Worm (Caenorhabditis elegans) whole organism, late embryonic: ENCODE measurements around the gene acr-23.

ENCODE experiments used
- T23F11.4 ChIP-seq: fragments of 200-800 bp; sonication (Bioruptor generic); optimal IDR thresholded peaks from 2 replicates; lab custom pipeline; 2018; ENCODE audit warnings: mild to moderate bottlenecking, missing genetic modification characterization, missing compliant biosample characterization
- Y22D7AL.16 ChIP-seq: sonication (generic microtip); optimal IDR thresholded peaks from 2 replicates; lab custom pipeline; 2016; ENCODE audit warnings: missing genetic modification characterization, missing compliant biosample characterization
- ahr-1 ChIP-seq: sonication (generic microtip); optimal IDR thresholded peaks from 2 replicates; lab custom pipeline; 2016; ENCODE audit warnings: missing genetic modification characterization, missing compliant biosample characterization
- ceh-14 ChIP-seq: sonication (generic microtip); optimal IDR thresholded peaks from 2 replicates; lab custom pipeline; 2016; ENCODE audit warnings: missing genotype, missing genetic modification characterization, missing compliant biosample characterization
- ceh-2 ChIP-seq: sonication (generic microtip); optimal IDR thresholded peaks from 2 replicates; lab custom pipeline; 2016; ENCODE audit warnings: missing genotype, missing genetic modification characterization, missing compliant biosample characterization
- ceh-22 ChIP-seq: sonication (generic microtip); optimal IDR thresholded peaks from 2 replicates; lab custom pipeline; 2017; ENCODE audit warnings: missing biosample characterization, missing genetic modification characterization
- ceh-24 ChIP-seq: sonication (generic microtip); optimal IDR thresholded peaks from 2 replicates; lab custom pipeline; 2016; ENCODE audit warnings: mild to moderate bottlenecking, missing genetic modification characterization, missing compliant biosample characterization
- ceh-30 ChIP-seq: fragments of 150-350 bp; optimal IDR thresholded peaks from 2 replicates; lab custom pipeline; 2014; ENCODE audit warnings: missing biosample characterization, missing genetic modification characterization
- ceh-31 ChIP-seq: sonication (generic microtip); optimal IDR thresholded peaks from 2 replicates; lab custom pipeline; 2016; ENCODE audit warnings: missing genetic modification characterization, missing compliant biosample characterization
- ceh-34 ChIP-seq: sonication (generic microtip); optimal IDR thresholded peaks from 2 replicates; lab custom pipeline; 2016; ENCODE audit warnings: mild to moderate bottlenecking, missing genetic modification characterization, missing compliant biosample characterization
- ceh-9 ChIP-seq: sonication (generic microtip); optimal IDR thresholded peaks from 2 replicates; lab custom pipeline; 2016; ENCODE audit warnings: mild to moderate bottlenecking, missing genetic modification characterization, inconsistent platforms, missing compliant biosample characterization
- che-1 ChIP-seq: sonication (generic microtip); optimal IDR thresholded peaks from 2 replicates; lab custom pipeline; 2016; ENCODE audit warnings: mild to moderate bottlenecking, missing genetic modification characterization, missing compliant biosample characterization
- dve-1 ChIP-seq: sonication (generic microtip); optimal IDR thresholded peaks from 2 replicates; lab custom pipeline; 2017; ENCODE audit warnings: antibody characterized with exemption, mild to moderate bottlenecking, missing genetic modification characterization, missing compliant biosample characterization
- elt-2 ChIP-seq: sonication (generic microtip); optimal IDR thresholded peaks from 2 replicates; lab custom pipeline; 2016; ENCODE audit warnings: missing genetic modification reagents, missing genetic modification characterization, missing compliant biosample characterization
- elt-4 ChIP-seq: sonication (generic microtip); optimal IDR thresholded peaks from 2 replicates; lab custom pipeline; 2016; ENCODE audit warnings: missing genetic modification characterization, missing compliant biosample characterization
- eyg-1 ChIP-seq: sonication (generic microtip); optimal IDR thresholded peaks from 2 replicates; lab custom pipeline; 2016; ENCODE audit warnings: missing genotype, missing genetic modification characterization, missing compliant biosample characterization
- hlh-13 ChIP-seq: fragments of 200-800 bp; sonication (Bioruptor generic); optimal IDR thresholded peaks from 2 replicates; lab custom pipeline; 2018; ENCODE audit warnings: mild to moderate bottlenecking, missing genetic modification characterization, missing compliant biosample characterization
- hlh-15 ChIP-seq: sonication (generic microtip); optimal IDR thresholded peaks from 2 replicates; lab custom pipeline; 2016; ENCODE audit warnings: missing genetic modification characterization, missing compliant biosample characterization
- hlh-30 ChIP-seq: sonication (generic microtip); optimal IDR thresholded peaks from 2 replicates; lab custom pipeline; 2017; ENCODE audit warnings: antibody characterized with exemption, missing genetic modification characterization, missing compliant biosample characterization; ENCODE audit not compliant: insufficient read depth
- hlh-6 ChIP-seq: sonication (generic microtip); optimal IDR thresholded peaks from 2 replicates; lab custom pipeline; 2016; ENCODE audit warnings: missing genotype, missing genetic modification characterization, missing compliant biosample characterization
- lim-6 ChIP-seq: sonication (generic microtip); optimal IDR thresholded peaks from 2 replicates; lab custom pipeline; 2016; ENCODE audit warnings: missing genetic modification characterization, missing compliant biosample characterization
- lin-11 ChIP-seq: fragments of 200-800 bp; sonication (Bioruptor generic); optimal IDR thresholded peaks from 2 replicates; lab custom pipeline; 2018; ENCODE audit warnings: mild to moderate bottlenecking, missing genetic modification characterization, missing compliant biosample characterization
- nfya-1 ChIP-seq: sonication (generic microtip); optimal IDR thresholded peaks from 2 replicates; lab custom pipeline; 2017; ENCODE audit warnings: missing genetic modification characterization, mild to moderate bottlenecking, missing compliant biosample characterization, antibody characterized with exemption, moderate library complexity
- npax-4 ChIP-seq: sonication (generic microtip); optimal IDR thresholded peaks from 2 replicates; lab custom pipeline; 2016; ENCODE audit warnings: missing genetic modification characterization, missing compliant biosample characterization
- pha-4 ChIP-seq: fragments of 150-350 bp; optimal IDR thresholded peaks from 2 replicates; lab custom pipeline; 2018; ENCODE audit warnings: missing biosample characterization, missing genetic modification reagents, missing genetic modification characterization
- ref-2 ChIP-seq: sonication (generic microtip); optimal IDR thresholded peaks from 2 replicates; lab custom pipeline; 2016; ENCODE audit warnings: missing genetic modification characterization, missing compliant biosample characterization
- rnt-1 ChIP-seq: sonication (generic microtip); optimal IDR thresholded peaks from 2 replicates; lab custom pipeline; 2016; ENCODE audit warnings: missing genetic modification characterization, missing compliant biosample characterization
- sdc-2 ChIP-seq: sonication (generic microtip); optimal IDR thresholded peaks from 2 replicates; lab custom pipeline; 2016; ENCODE audit warnings: missing genotype, missing genetic modification characterization, missing compliant biosample characterization
- sox-2 ChIP-seq: fragments of 200-800 bp; sonication (Bioruptor generic); IDR thresholded peaks from 2 replicates; pipeline ENCODE4 v1.3.6; 2022; ENCODE audit warnings: missing genetic modification reagents, missing genetic modification characterization, missing compliant biosample characterization
- syd-9 ChIP-seq: sonication (generic microtip); optimal IDR thresholded peaks from 2 replicates; lab custom pipeline; 2016; ENCODE audit warnings: mild to moderate bottlenecking, missing genetic modification characterization, moderate library complexity, missing compliant biosample characterization
- ttx-3 ChIP-seq: sonication (generic microtip); optimal IDR thresholded peaks from 2 replicates; lab custom pipeline; 2016; ENCODE audit warnings: missing genetic modification reagents, missing genetic modification characterization, missing compliant biosample characterization
- unc-42 ChIP-seq: sonication (generic microtip); optimal IDR thresholded peaks from 2 replicates; lab custom pipeline; 2016; ENCODE audit warnings: missing genotype, missing genetic modification characterization, missing compliant biosample characterization
- unc-55 ChIP-seq: sonication (generic microtip); optimal IDR thresholded peaks from 2 replicates; lab custom pipeline; 2017; ENCODE audit warnings: missing biosample characterization, missing genetic modification reagents, missing genetic modification characterization
- ztf-16 ChIP-seq: sonication (generic microtip); optimal IDR thresholded peaks from 2 replicates; lab custom pipeline; 2017; ENCODE audit warnings: missing genetic modification characterization, missing compliant biosample characterization

The acr-23 gene

ce11 chrV:3670499-3670898, 11.1 kb upstream of the acr-23 start, which contains the start of gene Y39H10B.3:
TSS of gene Y39H10B.3 (plus strand) at chrV:3670799.
- TF ChIP-seq syd-9 (no peak), dve-1 (tag; lab: Kevin White, UChicago) (no peak), ceh-24 (tag; lab: Kevin White, UChicago) (no peak), hlh-6 (tag; lab: Kevin White, UChicago) (no peak), ceh-30 (tag; lab: Kevin White, UChicago) (no peak), ztf-16 (tag; lab: Kevin White, UChicago) (no peak), nfya-1 (no peak), rnt-1 (no peak), ceh-34 (tag; lab: Kevin White, UChicago) (no peak), T23F11.4 (GFP tag; lab: Kevin White, UChicago) (no peak), sdc-2 (tag; lab: Kevin White, UChicago) (no peak), lim-6 (tag; lab: Kevin White, UChicago) (no peak), hlh-15 (tag; lab: Kevin White, UChicago) (no peak), ceh-14 (tag; lab: Kevin White, UChicago) (no peak)

- no peak for TF ChIP-seq ceh-31 (tag; lab: Kevin White, UChicago)
Measured at ce11 chrV:3668464-3668863, 9.1 kb upstream of the acr-23 start, which contains the start of gene Y39H10B.2. TSS of gene Y39H10B.2 (plus strand) at chrV:3668764.

- TF ChIP-seq npax-4 (tag; lab: Kevin White, UChicago): no peak
Measured at ce11 chrV:3666887-3667286, 7.5 kb upstream of the acr-23 start, which contains the start of gene str-113. TSS of gene str-113 (minus strand) at chrV:3666987.

- TF ChIP-seq ref-2 (tag; lab: Kevin White, UChicago) (no peak), eyg-1 (tag; lab: Kevin White, UChicago) (no peak), elt-2 (tag; lab: Kevin White, UChicago) (no peak), ahr-1 (no peak), unc-55 (GFP tag; lab: Kevin White, UChicago) (no peak), hlh-13 (GFP tag; lab: Kevin White, UChicago) (no peak), hlh-6 (tag; lab: Kevin White, UChicago) (no peak), che-1 (tag; lab: Kevin White, UChicago) (no peak), unc-42 (tag; lab: Kevin White, UChicago) (no peak), ttx-3 (no peak), elt-4 (tag; lab: Kevin White, UChicago) (no peak), ceh-2 (tag; lab: Kevin White, UChicago) (no peak), sox-2 (GFP tag; lab: Robert Waterston, UW) (no peak), Y22D7AL.16 (no peak)
Measured at ce11 chrV:3649473-3649872, 9.9 kb downstream of the acr-23 start, which contains the start of gene str-114. TSS of gene str-114 (plus strand) at chrV:3649773.

ce11 chrV:3647862-3648261, 11.5 kb downstream of the acr-23 start, which contains the start of gene F59B1.10:
TSS of gene F59B1.10 (minus strand) at chrV:3647962.
- TF ChIP-seq lin-11 (tag; lab: Kevin White, UChicago): no peak
- TF ChIP-seq ceh-9 (tag; lab: Kevin White, UChicago): no peak
- TF ChIP-seq ceh-22 (tag; lab: Kevin White, UChicago): no peak
- no peak for TF ChIP-seq pha-4 (tag; lab: Kevin White, UChicago)
- no peak for TF ChIP-seq ceh-2 (tag; lab: Kevin White, UChicago)
- no peak for TF ChIP-seq T23F11.4 (GFP tag; lab: Kevin White, UChicago)
- TF ChIP-seq rnt-1: no peak
- no peak for TF ChIP-seq hlh-30 (tag; lab: Kevin White, UChicago)
- no peak for TF ChIP-seq ceh-30 (tag; lab: Kevin White, UChicago)
- TF ChIP-seq eyg-1 (tag; lab: Kevin White, UChicago): no peak
